Fruit fly (Drosophila melanogaster) whole organism, embryonic: ENCODE results near the gene CG13247.
A peak's percentile ranks its signal among the peaks of the same experiment; 100 is the strongest.

Source experiments
- Atf-2 ChIP-seq: fragments of 200-800 bp; sonication (Bioruptor generic); optimal IDR thresholded peaks from 2 replicates; lab custom pipeline; 2016; ENCODE audit warnings: missing biosample characterization, missing genetic modification characterization
- CG11398 ChIP-seq: fragments of 200-800 bp; sonication (Bioruptor generic); optimal IDR thresholded peaks from 2 replicates; lab custom pipeline; 2016; ENCODE audit warnings: missing biosample characterization, missing genetic modification characterization
- CG11695 ChIP-seq: fragments of 200-800 bp; sonication (Bioruptor generic); IDR thresholded peaks from 3 replicates; pipeline ENCODE4 v1.3.6; 2022; ENCODE audit warnings: missing biosample characterization, missing genetic modification characterization
- CG12391 ChIP-seq: fragments of 200-800 bp; sonication (Bioruptor generic); optimal IDR thresholded peaks from 3 replicates; lab custom pipeline; 2018; ENCODE audit warnings: missing biosample characterization, mild to moderate bottlenecking, missing genetic modification characterization, moderate library complexity
- CG14860 ChIP-seq: fragments of 200-800 bp; sonication (Bioruptor generic); IDR thresholded peaks from 3 replicates; pipeline ENCODE4 v1.3.6; 2022; ENCODE audit warnings: missing biosample characterization, missing genetic modification characterization; ENCODE audit not compliant: partially characterized antibody
- CG1603 ChIP-seq: fragments of 200-800 bp; sonication (Bioruptor generic); optimal IDR thresholded peaks from 2 replicates; lab custom pipeline; 2019; ENCODE audit warnings: missing biosample characterization, mild to moderate bottlenecking, missing genetic modification characterization, moderate library complexity
- CG18476 ChIP-seq: fragments of 200-800 bp; sonication (Bioruptor generic); optimal IDR thresholded peaks from 2 replicates; lab custom pipeline; 2016; ENCODE audit warnings: missing biosample characterization, mild to moderate bottlenecking, missing genetic modification characterization
- CG31365 ChIP-seq: fragments of 200-800 bp; sonication (Bioruptor generic); optimal IDR thresholded peaks from 2 replicates; lab custom pipeline; 2018; ENCODE audit warnings: missing biosample characterization, mild to moderate bottlenecking, missing genetic modification characterization
- CG33213 ChIP-seq: fragments of 200-800 bp; sonication (Bioruptor generic); optimal IDR thresholded peaks from 3 replicates; lab custom pipeline; 2016; ENCODE audit warnings: missing biosample characterization, missing genetic modification characterization
- CG6654 ChIP-seq: fragments of 200-800 bp; sonication (Bioruptor generic); optimal IDR thresholded peaks from 2 replicates; lab custom pipeline; 2017; ENCODE audit warnings: missing biosample characterization, mild to moderate bottlenecking, missing genetic modification characterization
- CG6854 ChIP-seq: fragments of 200-800 bp; sonication (Bioruptor generic); optimal IDR thresholded peaks from 3 replicates; lab custom pipeline; 2017; ENCODE audit warnings: missing biosample characterization, mild to moderate bottlenecking, missing genetic modification characterization
- CG7271 ChIP-seq: fragments of 200-800 bp; sonication (Bioruptor generic); optimal IDR thresholded peaks from 2 replicates; lab custom pipeline; 2018; ENCODE audit warnings: missing biosample characterization, mild to moderate bottlenecking, missing genetic modification characterization, moderate library complexity
- CG8281 ChIP-seq: fragments of 200-800 bp; sonication (Bioruptor generic); optimal IDR thresholded peaks from 2 replicates; lab custom pipeline; 2018; ENCODE audit warnings: missing biosample characterization, mild to moderate bottlenecking, missing genetic modification characterization, moderate library complexity
- CG8290 ChIP-seq, 3 experiments: fragments of 200-800 bp; sonication (Bioruptor generic); optimal IDR thresholded peaks; 2 replicates each; lab custom pipeline; 2016 to 2019; ENCODE audit warnings: missing biosample characterization in 3 of 3, missing genetic modification characterization in 3 of 3, mild to moderate bottlenecking in 2 of 3, moderate library complexity in 1 of 3
- CG9797 ChIP-seq: fragments of 200-800 bp; sonication (Bioruptor generic); optimal IDR thresholded peaks from 3 replicates; lab custom pipeline; 2018; ENCODE audit warnings: missing biosample characterization, mild to moderate bottlenecking, missing genetic modification characterization
- Dbx ChIP-seq: fragments of 200-800 bp; sonication (Bioruptor generic); IDR thresholded peaks from 3 replicates; pipeline ENCODE4 v1.3.6; 2022; ENCODE audit warnings: missing biosample characterization, missing genetic modification characterization
- Dfd ChIP-seq, 2 experiments: fragments of >200 bp; optimal IDR thresholded peaks; 2 replicates each; lab custom pipeline; 2017; ENCODE audit warnings: missing biosample characterization in 2 of 2, missing genetic modification characterization in 2 of 2
- Dp ChIP-seq: fragments of 200-800 bp; sonication (Bioruptor generic); optimal IDR thresholded peaks from 2 replicates; lab custom pipeline; 2018; ENCODE audit warnings: missing biosample characterization, mild to moderate bottlenecking, missing genetic modification characterization, moderate library complexity
- Dref ChIP-seq: fragments of 200-800 bp; sonication (Bioruptor generic); IDR thresholded peaks from 2 replicates; pipeline ENCODE4 v1.3.6; 2022; ENCODE audit warnings: missing biosample characterization, missing genetic modification characterization
- Eip74EF ChIP-seq, 2 experiments: fragments of 200-800 bp in 1 of 2; fragments of >200 bp in 1 of 2; sonication (Bioruptor generic) in 1 of 2; optimal IDR thresholded peaks; 2 replicates each; lab custom pipeline; 2017 to 2019; ENCODE audit warnings: missing biosample characterization in 2 of 2, missing genetic modification characterization in 2 of 2, mild to moderate bottlenecking in 1 of 2, moderate library complexity in 1 of 2
- Fer3 ChIP-seq: fragments of 200-800 bp; sonication (Bioruptor generic); optimal IDR thresholded peaks from 2 replicates; lab custom pipeline; 2018; ENCODE audit warnings: missing biosample characterization, mild to moderate bottlenecking, missing genetic modification characterization, moderate library complexity
- Hmr ChIP-seq: fragments of 200-800 bp; sonication (Bioruptor generic); optimal IDR thresholded peaks from 3 replicates; lab custom pipeline; 2017; ENCODE audit warnings: mild to moderate bottlenecking, missing biosample characterization, missing genetic modification reagents, missing genetic modification characterization
- MTF-1 ChIP-seq: fragments of 200-800 bp; sonication (Bioruptor generic); optimal IDR thresholded peaks from 2 replicates; lab custom pipeline; 2018; ENCODE audit warnings: missing biosample characterization, mild to moderate bottlenecking, missing genetic modification characterization, borderline replicate concordance
- Nf-YC ChIP-seq: fragments of 200-800 bp; optimal IDR thresholded peaks from 3 replicates; lab custom pipeline; 2019; ENCODE audit warnings: missing biosample characterization, mild to moderate bottlenecking, missing genetic modification characterization, moderate library complexity
- Oli ChIP-seq: fragments of 200-800 bp; sonication (Bioruptor generic); optimal IDR thresholded peaks from 2 replicates; lab custom pipeline; 2018; ENCODE audit warnings: missing biosample characterization, mild to moderate bottlenecking, missing genetic modification characterization, moderate library complexity
- Opbp ChIP-seq: fragments of 200-800 bp; sonication (Bioruptor generic); IDR thresholded peaks from 3 replicates; pipeline ENCODE4 v1.3.6; 2022; ENCODE audit warnings: missing biosample characterization, missing genetic modification characterization; ENCODE audit not compliant: partially characterized antibody
- Side ChIP-seq: fragments of 200-800 bp; sonication (Bioruptor generic); optimal IDR thresholded peaks from 2 replicates; lab custom pipeline; 2016; ENCODE audit warnings: missing biosample characterization, missing genetic modification characterization
- Usf ChIP-seq: fragments of 200-800 bp; sonication (Bioruptor generic); optimal IDR thresholded peaks from 2 replicates; lab custom pipeline; 2017; ENCODE audit warnings: missing genotype, missing biosample characterization, missing genetic modification characterization
- ac ChIP-seq: fragments of 200-800 bp; sonication (Bioruptor generic); optimal IDR thresholded peaks from 3 replicates; lab custom pipeline; 2017; ENCODE audit warnings: missing biosample characterization, mild to moderate bottlenecking, missing genetic modification characterization
- ara ChIP-seq: fragments of 200-800 bp; sonication (Bioruptor generic); IDR thresholded peaks from 2 replicates; pipeline ENCODE4 v1.3.6; 2022; ENCODE audit warnings: missing biosample characterization, missing genetic modification characterization
- ash1 ChIP-seq: fragments of 200-800 bp; sonication (Bioruptor generic); optimal IDR thresholded peaks from 2 replicates; lab custom pipeline; 2018; ENCODE audit warnings: missing biosample characterization, mild to moderate bottlenecking, missing genetic modification characterization
- cwo ChIP-seq: fragments of 200-800 bp; sonication (Bioruptor generic); optimal IDR thresholded peaks from 3 replicates; lab custom pipeline; 2017; ENCODE audit warnings: missing biosample characterization, missing genetic modification characterization, mild to moderate bottlenecking, moderate library complexity, missing genetic modification reagents
- dati ChIP-seq: fragments of 200-800 bp; sonication (Bioruptor generic); IDR thresholded peaks from 2 replicates; pipeline ENCODE4 v1.3.6; 2022; ENCODE audit warnings: missing biosample characterization, missing genetic modification characterization
- dm ChIP-seq: fragments of 200-800 bp; sonication (Bioruptor generic); optimal IDR thresholded peaks from 3 replicates; lab custom pipeline; 2016; ENCODE audit warnings: missing biosample characterization, missing genetic modification characterization
- gsb-n ChIP-seq: fragments of 200-800 bp; sonication (Bioruptor generic); optimal IDR thresholded peaks from 3 replicates; lab custom pipeline; 2018; ENCODE audit warnings: missing biosample characterization, mild to moderate bottlenecking, missing genetic modification characterization
- ham ChIP-seq: fragments of 200-800 bp; sonication (Bioruptor generic); IDR thresholded peaks from 2 replicates; pipeline ENCODE4 v1.3.6; 2022; ENCODE audit warnings: missing biosample characterization, missing genetic modification characterization
- kni ChIP-seq: fragments of 200-800 bp; sonication (Bioruptor generic); optimal IDR thresholded peaks from 3 replicates; lab custom pipeline; 2017; ENCODE audit warnings: mild to moderate bottlenecking, missing biosample characterization, missing genetic modification reagents, missing genetic modification characterization
- nmo ChIP-seq: fragments of 200-800 bp; sonication (Bioruptor generic); optimal IDR thresholded peaks from 2 replicates; lab custom pipeline; 2018; ENCODE audit warnings: missing biosample characterization, mild to moderate bottlenecking, missing genetic modification characterization, moderate library complexity
- phol ChIP-seq: fragments of 200-800 bp; sonication (Bioruptor generic); optimal IDR thresholded peaks from 3 replicates; lab custom pipeline; 2018; ENCODE audit warnings: missing biosample characterization, mild to moderate bottlenecking, missing genetic modification characterization, moderate library complexity
- pum ChIP-seq: fragments of 200-800 bp; sonication (Bioruptor generic); optimal IDR thresholded peaks from 2 replicates; lab custom pipeline; 2016; ENCODE audit warnings: missing biosample characterization, missing genetic modification characterization
- sim ChIP-seq: fragments of 200-800 bp; sonication (Bioruptor generic); IDR thresholded peaks from 2 replicates; pipeline ENCODE4 v1.3.6; 2022; ENCODE audit warnings: missing biosample characterization, missing genetic modification characterization
- so ChIP-seq: fragments of 200-800 bp; sonication (Bioruptor generic); IDR thresholded peaks from 3 replicates; pipeline ENCODE4 v1.3.6; 2022; ENCODE audit warnings: missing biosample characterization, missing genetic modification characterization
- sug ChIP-seq: fragments of 200-800 bp; optimal IDR thresholded peaks from 2 replicates; lab custom pipeline; 2019; ENCODE audit warnings: missing biosample characterization, mild to moderate bottlenecking, missing genetic modification characterization, moderate library complexity
- tin ChIP-seq: fragments of 200-800 bp; sonication (Bioruptor generic); optimal IDR thresholded peaks from 3 replicates; lab custom pipeline; 2016; ENCODE audit warnings: missing biosample characterization, missing genetic modification characterization
- unpg ChIP-seq: fragments of 200-800 bp; sonication (Bioruptor generic); optimal IDR thresholded peaks from 3 replicates; lab custom pipeline; 2018; ENCODE audit warnings: missing biosample characterization, mild to moderate bottlenecking, missing genetic modification characterization, moderate library complexity
- zf30C ChIP-seq: fragments of 200-800 bp; sonication (Bioruptor generic); optimal IDR thresholded peaks from 3 replicates; lab custom pipeline; 2018; ENCODE audit warnings: missing biosample characterization, mild to moderate bottlenecking, missing genetic modification characterization
- zfh1 ChIP-seq: fragments of 200-800 bp; sonication (Bioruptor generic); IDR thresholded peaks from 3 replicates; pipeline ENCODE4 v1.3.6; 2022; ENCODE audit warnings: missing biosample characterization, missing genetic modification characterization

Gene CG13247

dm6 chr3L:20401026-20401912, 31.2 kb downstream of the CG13247 start, which contains the start of gene trbl (continued):
- peak; percentile 86; the same call in 2 of the 3 replicates for TF ChIP-seq Opbp (GFP tag; lab: Robert Waterston, UW)
- TF ChIP-seq CG8290 (GFP tag; optimal IDR thresholded peaks at IDR 0.05; lab: Kevin White, UChicago): peak; percentile 43
- peak; percentile 44 to 64 for TF ChIP-seq CG8290 (tag; optimal IDR thresholded peaks at IDR 0.05; lab: Kevin White, UChicago)
- no peak for TF ChIP-seq CG18476 (GFP tag; lab: Kevin White, UChicago)
- no peak for TF ChIP-seq CG33213 (GFP tag; lab: Kevin White, UChicago)
- TF ChIP-seq CG1603 (tag; lab: Kevin White, UChicago): peak; percentile 27
- TF ChIP-seq CG31365 (tag; lab: Kevin White, UChicago): peak; percentile 71
- TF ChIP-seq Dbx (GFP tag; lab: Robert Waterston, UW): peak; percentile 58; the same call in 2 of the 3 replicates
- TF ChIP-seq sim (GFP tag; lab: Robert Waterston, UW): no peak
- TF ChIP-seq CG11695 (GFP tag; lab: Robert Waterston, UW): no peak
- TF ChIP-seq ash1 (GFP tag; lab: Kevin White, UChicago): no peak
- TF ChIP-seq kni (GFP tag; lab: Kevin White, UChicago): peak; percentile 81
- TF ChIP-seq so (GFP tag; lab: Robert Waterston, UW): peak; percentile 33; the same call in 1 of the 3 replicates
- TF ChIP-seq zfh1 (GFP tag; lab: Robert Waterston, UW): no peak
- TF ChIP-seq dati (GFP tag; lab: Robert Waterston, UW): 0 out of 2 replicates have a peak, but pooled peaks have one; percentile 34
- TF ChIP-seq CG12391: no peak
- peak; percentile 55 for TF ChIP-seq Dp (GFP tag; lab: Kevin White, UChicago)
- no peak for TF ChIP-seq tin
- TF ChIP-seq CG9797: peak; percentile 86
- no peak for TF ChIP-seq phol (tag; lab: Kevin White, UChicago)
- no peak for TF ChIP-seq gsb-n (tag; lab: Kevin White, UChicago)
- TF ChIP-seq CG7271 (tag; lab: Kevin White, UChicago): peak; percentile 54
- TF ChIP-seq Nf-YC (tag; lab: Kevin White, UChicago): peak; percentile 59
- TF ChIP-seq CG6654 (GFP tag; lab: Kevin White, UChicago): no peak
- peak; percentile 44 for TF ChIP-seq MTF-1 (GFP tag; lab: Kevin White, UChicago)
- no peak for TF ChIP-seq CG8281
- peak; percentile 11 for TF ChIP-seq ac (GFP tag; lab: Kevin White, UChicago)
- peak; percentile 75 for TF ChIP-seq CG14860 (GFP tag; lab: Robert Waterston, UW)
- no peak for TF ChIP-seq sug (tag; lab: Kevin White, UChicago)
- TF ChIP-seq Fer3 (tag; lab: Kevin White, UChicago): no peak
- peak; percentile 72 for TF ChIP-seq CG6854 (GFP tag; lab: Kevin White, UChicago)
- TF ChIP-seq CG11398 (GFP tag; lab: Kevin White, UChicago): peak; percentile 17
- TF ChIP-seq Atf-2 (GFP tag; lab: Kevin White, UChicago): no peak
- TF ChIP-seq Oli (tag; lab: Kevin White, UChicago): no peak
- no peak for TF ChIP-seq ham (GFP tag; lab: Robert Waterston, UW)
- no peak for TF ChIP-seq pum (GFP tag; lab: Kevin White, UChicago)
- TF ChIP-seq Dref: no peak
- TF ChIP-seq zf30C: peak; percentile 38
- peak in 1 of 2 experiments; percentile 67 for TF ChIP-seq Eip74EF (GFP tag; optimal IDR thresholded peaks at IDR 0.05; lab: Kevin White, UChicago)
- TF ChIP-seq ara: peak; percentile 49
- peak; percentile 65 for TF ChIP-seq dm
- TF ChIP-seq cwo (GFP tag; lab: Kevin White, UChicago): no peak
- TF ChIP-seq Dfd (GFP tag; optimal IDR thresholded peaks at IDR 0.05; lab: Kevin White, UChicago): no peak
- TF ChIP-seq unpg (GFP tag; lab: Kevin White, UChicago): peak; percentile 20
- TF ChIP-seq Hmr (GFP tag; lab: Kevin White, UChicago): peak; percentile 59
- TF ChIP-seq nmo (GFP tag; lab: Kevin White, UChicago): peak; percentile 82
- TF ChIP-seq Usf: no peak
- TF ChIP-seq Side (GFP tag; lab: Kevin White, UChicago): peak; percentile 21
